Fruit fly (Drosophila melanogaster) whole organism, adult: Measurements from ENCODE around the gene CG34337.

Experiments
- CG5204 ChIP-seq: fragments of 200-800 bp; sonication (Bioruptor generic); optimal IDR thresholded peaks from 2 replicates; lab custom pipeline; 2016; ENCODE audit warnings: missing biosample characterization, missing genetic modification characterization
- kay ChIP-seq: fragments of 200-800 bp; sonication (Bioruptor generic); peaks from one replicate; lab custom pipeline; 2016; ENCODE audit warnings: missing biosample characterization, missing genetic modification characterization, borderline replicate concordance

- TF ChIP-seq kay (GFP tag; lab: Kevin White, UChicago) = no peak
- TF ChIP-seq CG5204 (GFP tag; lab: Kevin White, UChicago) = no peak
These were observed 2.0 kb upstream of the CG34337 start for dm6 chrX:7415027-7415426.
